Worm (Caenorhabditis elegans) whole organism, L4 larva: ENCODE measurements around the gene gst-42.

Experiments
- F26F4.8 ChIP-seq: fragments of 200-800 bp; sonication (Bioruptor generic); conservative IDR thresholded peaks from 2 replicates; pipeline ENCODE4 v1.3.6; 2022; ENCODE audit warnings: missing genetic modification characterization, missing compliant biosample characterization
- F49E8.2 ChIP-seq: sonication (generic microtip); optimal IDR thresholded peaks from 2 replicates; lab custom pipeline; 2016; ENCODE audit warnings: missing compliant biosample characterization, mild to moderate bottlenecking, missing genetic modification characterization, borderline replicate concordance
- R02D3.7 ChIP-seq: fragments of 150-350 bp; sonication (generic microtip); optimal IDR thresholded peaks from 3 replicates; lab custom pipeline; 2014; ENCODE audit warnings: missing biosample characterization, missing genetic modification characterization
- Y5F2A.4 ChIP-seq: fragments of 200-800 bp; sonication (Bioruptor generic); optimal IDR thresholded peaks from 2 replicates; lab custom pipeline; 2018; ENCODE audit warnings: mild to moderate bottlenecking, missing genetic modification characterization, missing compliant biosample characterization
- ZK546.5 ChIP-seq, 2 experiments: sonication (generic microtip); optimal IDR thresholded peaks; 2 replicates each; lab custom pipeline; 2017; ENCODE audit warnings: missing biosample characterization in 2 of 2, missing genetic modification characterization in 2 of 2
- attf-4 ChIP-seq: sonication (generic microtip); optimal IDR thresholded peaks from 3 replicates; lab custom pipeline; 2017; ENCODE audit warnings: missing biosample characterization, missing genetic modification characterization
- ceh-20 ChIP-seq: fragments of 200-800 bp; sonication (Bioruptor generic); IDR thresholded peaks from 2 replicates; pipeline ENCODE4 v1.3.6; 2022; ENCODE audit warnings: missing genetic modification reagents, missing genetic modification characterization, missing compliant biosample characterization
- ceh-62 ChIP-seq: sonication (generic microtip); optimal IDR thresholded peaks from 2 replicates; lab custom pipeline; 2017; ENCODE audit warnings: missing biosample characterization, missing genetic modification characterization
- ceh-82 ChIP-seq: sonication (generic microtip); optimal IDR thresholded peaks from 2 replicates; lab custom pipeline; 2017; ENCODE audit warnings: missing biosample characterization, missing genetic modification characterization
- ces-1 ChIP-seq: fragments of 150-350 bp; sonication (generic microtip); optimal IDR thresholded peaks from 4 replicates; lab custom pipeline; 2014; ENCODE audit warnings: missing biosample characterization, missing genetic modification reagents, missing genetic modification characterization
- cey-2 ChIP-seq: sonication (generic microtip); optimal IDR thresholded peaks from 3 replicates; lab custom pipeline; 2017; ENCODE audit warnings: missing genetic modification characterization, mild to moderate bottlenecking, missing compliant biosample characterization, antibody characterized with exemption, borderline replicate concordance; ENCODE audit not compliant: insufficient read depth
- daf-16 ChIP-seq, 3 experiments: sonication (generic microtip); optimal IDR thresholded peaks; 2 replicates each; lab custom pipeline; 2016 to 2017; ENCODE audit warnings: missing genetic modification characterization in 3 of 3, missing genetic modification reagents in 3 of 3, mild to moderate bottlenecking in 2 of 3, missing compliant biosample characterization in 2 of 3, missing biosample characterization in 1 of 3, moderate library complexity in 1 of 3
- daf-8 ChIP-seq: fragments of 200-800 bp; sonication (Bioruptor generic); IDR thresholded peaks from 2 replicates; pipeline ENCODE4 v1.3.6; 2022; ENCODE audit warnings: missing genetic modification characterization, missing compliant biosample characterization
- dve-1 ChIP-seq: sonication (generic microtip); optimal IDR thresholded peaks from 2 replicates; lab custom pipeline; 2017; ENCODE audit warnings: antibody characterized with exemption, mild to moderate bottlenecking, missing genetic modification characterization, missing compliant biosample characterization; ENCODE audit not compliant: insufficient read depth
- egl-27 ChIP-seq: sonication (generic microtip); optimal IDR thresholded peaks from 3 replicates; lab custom pipeline; 2017; ENCODE audit warnings: missing biosample characterization, missing genetic modification reagents, missing genetic modification characterization
- egl-43 ChIP-seq: fragments of 200-800 bp; sonication (Bioruptor generic); IDR thresholded peaks from 2 replicates; pipeline ENCODE4 v1.3.6; 2022; ENCODE audit warnings: missing genetic modification reagents, missing genetic modification characterization, missing compliant biosample characterization
- hlh-11 ChIP-seq: fragments of 200-800 bp; sonication (Bioruptor generic); optimal IDR thresholded peaks from 2 replicates; lab custom pipeline; 2018; ENCODE audit warnings: mild to moderate bottlenecking, missing genetic modification characterization, missing compliant biosample characterization
- hlh-30 ChIP-seq: sonication (generic microtip); optimal IDR thresholded peaks from 2 replicates; lab custom pipeline; 2017; ENCODE audit warnings: antibody characterized with exemption, mild to moderate bottlenecking, missing genetic modification characterization, missing compliant biosample characterization; ENCODE audit not compliant: insufficient read depth
- hmg-1.1 ChIP-seq: fragments of 200-800 bp; sonication (Bioruptor generic); IDR thresholded peaks from 2 replicates; pipeline ENCODE4 v1.3.6; 2022; ENCODE audit warnings: missing genetic modification reagents, missing genetic modification characterization, missing compliant biosample characterization
- lim-7 ChIP-seq: fragments of 200-800 bp; sonication (Bioruptor generic); IDR thresholded peaks from 2 replicates; pipeline ENCODE4 v1.3.6; 2022; ENCODE audit warnings: missing genetic modification characterization, missing compliant biosample characterization
- lin-38 ChIP-seq: fragments of 200-800 bp; sonication (Bioruptor generic); IDR thresholded peaks from 2 replicates; pipeline ENCODE4 v1.3.6; 2022; ENCODE audit warnings: missing genetic modification reagents, missing genetic modification characterization, missing compliant biosample characterization
- lin-39 ChIP-seq: fragments of 150-350 bp; optimal IDR thresholded peaks from 2 replicates; lab custom pipeline; 2014; ENCODE audit warnings: missing biosample characterization, missing genetic modification reagents, missing genetic modification characterization
- lir-3 ChIP-seq: sonication (generic microtip); optimal IDR thresholded peaks from 2 replicates; lab custom pipeline; 2016; ENCODE audit warnings: mild to moderate bottlenecking, missing genetic modification characterization, missing compliant biosample characterization
- mdl-1 ChIP-seq, 2 experiments: fragments of 150-350 bp in 1 of 2; sonication (generic microtip) in 1 of 2; optimal IDR thresholded peaks; 2 replicates each; lab custom pipeline; 2014 to 2017; ENCODE audit warnings: missing biosample characterization in 2 of 2, missing genetic modification characterization in 2 of 2
- mep-1 ChIP-seq: fragments of 150-350 bp; sonication (generic microtip); optimal IDR thresholded peaks from 3 replicates; lab custom pipeline; 2014; ENCODE audit warnings: missing biosample characterization, missing genetic modification characterization
- mes-2 ChIP-seq: sonication (generic microtip); optimal IDR thresholded peaks from 2 replicates; lab custom pipeline; 2016; ENCODE audit warnings: missing genotype, mild to moderate bottlenecking, missing genetic modification characterization, missing compliant biosample characterization; ENCODE audit not compliant: poor library complexity, severe bottlenecking
- mxl-2 ChIP-seq: fragments of 200-800 bp; sonication (Bioruptor generic); conservative IDR thresholded peaks from 2 replicates; pipeline ENCODE4 v1.3.6; 2022; ENCODE audit warnings: missing genetic modification reagents, missing genetic modification characterization, missing compliant biosample characterization
- mxl-3 ChIP-seq: fragments of 200-800 bp; sonication (Bioruptor generic); optimal IDR thresholded peaks from 2 replicates; lab custom pipeline; 2018; ENCODE audit warnings: mild to moderate bottlenecking, missing genetic modification characterization, missing compliant biosample characterization
- nhr-102 ChIP-seq: sonication (generic microtip); optimal IDR thresholded peaks from 2 replicates; lab custom pipeline; 2016; ENCODE audit warnings: mild to moderate bottlenecking, missing genetic modification characterization, moderate library complexity, missing compliant biosample characterization
- nhr-11 ChIP-seq: fragments of 150-350 bp; optimal IDR thresholded peaks from 2 replicates; lab custom pipeline; 2014; ENCODE audit warnings: missing biosample characterization, missing genetic modification characterization
- nhr-237 ChIP-seq: sonication (generic microtip); optimal IDR thresholded peaks from 2 replicates; lab custom pipeline; 2017; ENCODE audit warnings: missing biosample characterization, missing genetic modification characterization
- nhr-25 ChIP-seq: sonication (generic microtip); optimal IDR thresholded peaks from 2 replicates; lab custom pipeline; 2017; ENCODE audit warnings: missing genetic modification characterization, mild to moderate bottlenecking, missing compliant biosample characterization, antibody characterized with exemption, moderate library complexity, borderline replicate concordance; ENCODE audit not compliant: insufficient read depth
- nhr-28 ChIP-seq: fragments of 150-350 bp; optimal IDR thresholded peaks from 2 replicates; lab custom pipeline; 2014; ENCODE audit warnings: missing biosample characterization, missing genetic modification characterization
- nhr-48 ChIP-seq: sonication (generic microtip); optimal IDR thresholded peaks from 2 replicates; lab custom pipeline; 2016; ENCODE audit warnings: mild to moderate bottlenecking, missing genetic modification characterization, missing compliant biosample characterization
- php-3 ChIP-seq: fragments of 200-800 bp; sonication (Bioruptor generic); IDR thresholded peaks from 2 replicates; pipeline ENCODE4 v1.3.6; 2022; ENCODE audit warnings: missing genetic modification reagents, missing genetic modification characterization, missing compliant biosample characterization
- pqm-1 ChIP-seq: sonication (generic microtip); optimal IDR thresholded peaks from 2 replicates; lab custom pipeline; 2017; ENCODE audit warnings: missing biosample characterization, missing genetic modification characterization
- sdz-12 ChIP-seq: fragments of 200-800 bp; sonication (Bioruptor generic); optimal IDR thresholded peaks from 2 replicates; lab custom pipeline; 2018; ENCODE audit warnings: mild to moderate bottlenecking, missing genetic modification characterization, missing compliant biosample characterization
- set-16 ChIP-seq: fragments of 200-800 bp; sonication (Bioruptor generic); IDR thresholded peaks from 2 replicates; pipeline ENCODE4 v1.3.6; 2022; ENCODE audit warnings: missing genetic modification reagents, missing genetic modification characterization, missing compliant biosample characterization
- skn-1 ChIP-seq: fragments of 150-350 bp; optimal IDR thresholded peaks from 2 replicates; lab custom pipeline; 2014; ENCODE audit warnings: missing biosample characterization, missing genetic modification characterization
- snpc-1.2 ChIP-seq: fragments of 200-800 bp; sonication (Bioruptor generic); IDR thresholded peaks from 2 replicates; pipeline ENCODE4 v1.3.6; 2022; ENCODE audit warnings: missing genetic modification reagents, missing genetic modification characterization, missing compliant biosample characterization
- tra-1 ChIP-seq: fragments of 200-800 bp; sonication (Bioruptor generic); IDR thresholded peaks from 2 replicates; pipeline ENCODE4 v1.3.6; 2022; ENCODE audit warnings: missing genetic modification reagents, missing genetic modification characterization, missing compliant biosample characterization
- unc-130 ChIP-seq: sonication (generic microtip); optimal IDR thresholded peaks from 2 replicates; lab custom pipeline; 2016; ENCODE audit warnings: missing genetic modification reagents, missing genetic modification characterization, missing compliant biosample characterization
- unc-39 ChIP-seq: sonication (generic microtip); optimal IDR thresholded peaks from 2 replicates; lab custom pipeline; 2017; ENCODE audit warnings: missing biosample characterization, missing genetic modification characterization
- unc-62 ChIP-seq, 3 experiments: fragments of 150-350 bp in 1 of 3; sonication (generic microtip); optimal IDR thresholded peaks in 2 of 3; peaks in 1 of 3; 1 replicate in 1 of 3; 2 replicates in 2 of 3; lab custom pipeline; 2014 to 2017; ENCODE audit warnings: missing biosample characterization in 3 of 3, missing genetic modification characterization in 3 of 3, missing genetic modification reagents in 3 of 3, missing genotype in 1 of 3
- zag-1 ChIP-seq: fragments of 150-350 bp; optimal IDR thresholded peaks from 2 replicates; lab custom pipeline; 2014; ENCODE audit warnings: missing biosample characterization, missing genetic modification characterization
- zip-11 ChIP-seq: fragments of 200-800 bp; sonication (Bioruptor generic); IDR thresholded peaks from 2 replicates; pipeline ENCODE4 v1.3.6; 2022; ENCODE audit warnings: missing genetic modification characterization, missing compliant biosample characterization
- zip-2 ChIP-seq: fragments of 150-350 bp; optimal IDR thresholded peaks from 2 replicates; lab custom pipeline; 2014; ENCODE audit warnings: missing biosample characterization, missing genetic modification characterization

Gene gst-42

DNA sequence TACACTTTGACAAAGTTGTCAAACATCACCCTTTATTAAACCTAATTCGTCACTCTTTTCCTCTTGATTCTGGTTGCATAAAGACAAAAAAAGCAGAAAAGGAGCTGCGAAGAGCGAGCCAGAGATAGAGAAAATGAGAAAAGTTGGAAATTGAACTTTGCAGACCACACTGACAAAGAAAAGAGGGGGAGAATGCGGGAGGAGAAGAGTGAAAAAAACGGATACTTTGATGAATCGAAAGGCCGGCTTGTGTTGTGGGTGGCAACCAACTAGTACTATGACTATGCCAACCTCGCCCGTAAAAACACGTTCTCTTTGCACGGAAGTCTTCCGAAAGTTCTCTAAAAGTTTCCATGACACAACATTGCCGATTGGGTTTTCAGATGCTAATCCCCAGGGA lies 2.1 kb downstream of the gst-42 start:
- peak in 1 of 2 experiments; percentile 81 for TF ChIP-seq unc-62 (GFP tag; optimal IDR thresholded peaks at IDR 0.05 in 1 of 2; lab: Kevin White, UChicago)
- TF ChIP-seq unc-62 (tag; optimal IDR thresholded peaks at IDR 0.05; lab: Kevin White, UChicago) = no peak
- TF ChIP-seq snpc-1.2 (GFP tag; lab: Robert Waterston, UW) = no peak
- TF ChIP-seq, all 104 proteins: peak for 1

- TF ChIP-seq lin-38 (GFP tag; lab: Robert Waterston, UW) (no peak), dve-1 (tag; lab: Kevin White, UChicago) (peak; percentile 54), lin-39 (no peak), lim-7 (no peak), pqm-1 (peak; percentile 69), nhr-25 (tag; lab: Kevin White, UChicago) (no peak), daf-8 (no peak), ceh-82 (no peak), mxl-2 (GFP tag; lab: Robert Waterston, UW) (no peak), hmg-1.1 (no peak), zag-1 (tag; lab: Kevin White, UChicago) (no peak), nhr-11 (tag; lab: Kevin White, UChicago) (no peak), attf-4 (tag; lab: Kevin White, UChicago) (no peak), tra-1 (GFP tag; lab: Robert Waterston, UW) (no peak), Y5F2A.4 (GFP tag; lab: Kevin White, UChicago) (no peak), R02D3.7 (tag; lab: Kevin White, UChicago) (no peak), sdz-12 (GFP tag; lab: Kevin White, UChicago) (no peak), mdl-1 (tag; optimal IDR thresholded peaks at IDR 0.05; lab: Kevin White, UChicago) (peak in 1 of 2 experiments; percentile 69), nhr-102 (tag; lab: Kevin White, UChicago) (no peak), set-16 (GFP tag; lab: Robert Waterston, UW) (no peak), hlh-11 (tag; lab: Kevin White, UChicago) (peak; percentile 61), ceh-62 (no peak), skn-1 (tag; lab: Kevin White, UChicago) (no peak), F26F4.8 (GFP tag; lab: Robert Waterston, UW) (no peak), mxl-3 (GFP tag; lab: Kevin White, UChicago) (peak; percentile 12), egl-43 (GFP tag; lab: Robert Waterston, UW) (no peak), egl-27 (tag; lab: Kevin White, UChicago) (no peak), unc-130 (GFP tag; lab: Kevin White, UChicago) (no peak), php-3 (0 out of 2 replicates have a peak, but pooled peaks have one; percentile 44), hlh-30 (tag; lab: Kevin White, UChicago) (no peak), cey-2 (tag; lab: Kevin White, UChicago) (no peak), F49E8.2 (tag; lab: Kevin White, UChicago) (no peak), ces-1 (GFP tag; lab: Kevin White, UChicago) (peak; percentile 69), snpc-1.2 (GFP tag; lab: Robert Waterston, UW) (no peak), zip-11 (GFP tag; lab: Robert Waterston, UW) (no peak), daf-16 (GFP tag; optimal IDR thresholded peaks at IDR 0.05; lab: Kevin White, UChicago) (no peak), daf-16 (tag; optimal IDR thresholded peaks at IDR 0.05; lab: Kevin White, UChicago) (peak; percentile 98), zip-2 (no peak), ceh-20 (no peak), nhr-48 (tag; lab: Kevin White, UChicago) (no peak), unc-39 (tag; lab: Kevin White, UChicago) (no peak), mes-2 (tag; lab: Kevin White, UChicago) (no peak), nhr-237 (tag; lab: Kevin White, UChicago) (no peak), nhr-28 (peak; percentile 90), ZK546.5 (tag; optimal IDR thresholded peaks at IDR 0.05; lab: Kevin White, UChicago) (no peak), mep-1 (tag; lab: Kevin White, UChicago) (peak; percentile 55), lir-3 (no peak), unc-62 (GFP tag; optimal IDR thresholded peaks at IDR 0.05 in 1 of 2; lab: Kevin White, UChicago) (peak in 1 of 2 experiments; percentile 21), unc-62 (tag; optimal IDR thresholded peaks at IDR 0.05; lab: Kevin White, UChicago) (no peak)
Measured at ce11 chrX:11723781-11724201, 3.9 kb downstream of the gst-42 start, which contains the start of gene D1053.4. Gene D1053.4 (minus strand): TSS chrX:11723800.
